Fruit fly (Drosophila melanogaster) S2 (cell line): ENCODE data around the gene sl.

Source experiments
- CG8478 ChIP-seq: fragments of >200 bp; optimal IDR thresholded peaks from 2 replicates; lab custom pipeline; 2018
- CTCF ChIP-seq, 2 experiments: fragments of >200 bp; optimal IDR thresholded peaks; 2 replicates each; lab custom pipeline; 2018

dm6 chrX:16368585-16368984, 18.5 kb downstream of the sl start:
- no peak for TF ChIP-seq CG8478 (lab: Kevin White, UChicago)
- no peak for TF ChIP-seq CTCF (optimal IDR thresholded peaks at IDR 0.05; lab: Kevin White, UChicago)
